Worm (Caenorhabditis elegans) whole organism, L3 larva: Measurements from ENCODE around the gene C33H5.13.

Source experiments
- ceh-9 ChIP-seq: sonication (generic microtip); optimal IDR thresholded peaks from 2 replicates; lab custom pipeline; 2018; ENCODE audit warnings: missing biosample characterization, missing genetic modification characterization
- lin-39 ChIP-seq: fragments of 150-350 bp; optimal IDR thresholded peaks from 2 replicates; lab custom pipeline; 2018; ENCODE audit warnings: missing biosample characterization, missing genetic modification reagents, missing genetic modification characterization
- snpc-4 ChIP-seq: fragments of 150-350 bp; optimal IDR thresholded peaks from 2 replicates; lab custom pipeline; 2014; ENCODE audit warnings: missing biosample characterization, missing genetic modification characterization
- ztf-11 ChIP-seq: fragments of 150-350 bp; optimal IDR thresholded peaks from 2 replicates; lab custom pipeline; 2014; ENCODE audit warnings: missing biosample characterization, missing genetic modification characterization
- ztf-4 ChIP-seq: fragments of 150-350 bp; optimal IDR thresholded peaks from 2 replicates; lab custom pipeline; 2014; ENCODE audit warnings: missing biosample characterization, missing genetic modification characterization

DNA sequence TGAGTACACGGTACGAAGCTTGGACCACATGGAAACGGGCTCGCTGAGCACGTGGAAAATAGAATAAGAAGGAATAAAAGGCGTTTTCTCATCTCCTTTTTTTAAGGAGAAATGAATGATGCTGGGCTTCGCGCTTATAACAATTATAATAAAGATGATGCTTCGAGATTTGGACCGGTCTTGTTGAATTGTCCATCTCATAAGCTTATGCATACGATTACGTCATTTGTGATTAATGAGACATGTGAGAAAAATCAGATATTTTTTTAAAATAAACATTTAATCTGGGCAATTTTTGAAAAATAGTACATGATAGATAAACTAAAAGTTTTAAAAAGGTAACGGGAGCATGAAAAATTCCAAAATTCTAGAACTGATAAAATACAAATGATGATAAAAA is 34.8 kb downstream of the C33H5.13 start, which contains the start of gene C46A5.4:
- TF ChIP-seq ztf-4 (tag; lab: Kevin White, UChicago) (no peak), lin-39 (no peak), ztf-11 (tag; lab: Kevin White, UChicago) (no peak), ceh-9 (tag; lab: Kevin White, UChicago) (no peak), snpc-4 (tag; lab: Kevin White, UChicago) (no peak)
